Worm (Caenorhabditis elegans): Measurements from ENCODE around the gene srab-2.
A peak's percentile ranks its signal among the peaks of the same experiment; 100 is the strongest.

The srab-2 gene

ce11 chrV:5090386-5090785 is 14.4 kb downstream of the srab-2 start:
- TF ChIP-seq fkh-10 (GFP tag; optimal IDR thresholded peaks at IDR 0.05), result peak; percentile 52
- TF ChIP-seq lsy-2 (tag; optimal IDR thresholded peaks at IDR 0.05), result peak in 1 of 2 experiments; percentile 2
- no peak for TF ChIP-seq swsn-7 (tag; optimal IDR thresholded peaks at IDR 0.05)
- TF ChIP-seq nhr-84 (tag; optimal IDR thresholded peaks at IDR 0.05), result no peak
- no peak for TF ChIP-seq sup-37 (GFP tag; optimal IDR thresholded peaks at IDR 0.05)
- TF ChIP-seq lin-14 (GFP tag; optimal IDR thresholded peaks at IDR 0.05), result peak; percentile 59
- TF ChIP-seq pag-3 (tag; optimal IDR thresholded peaks at IDR 0.05; ENCODE audit: borderline replicate concordance, insufficient read depth), result no peak
- TF ChIP-seq ama-1 (optimal IDR thresholded peaks at IDR 0.05), result no peak
- peak; percentile 3 for TF ChIP-seq fkh-8 (tag; optimal IDR thresholded peaks at IDR 0.05)
- peak; percentile 18 for TF ChIP-seq nhr-47 (tag; optimal IDR thresholded peaks at IDR 0.05)

- no peak for TF ChIP-seq pag-3 (tag; optimal IDR thresholded peaks at IDR 0.05; ENCODE audit: borderline replicate concordance, insufficient read depth)
- TF ChIP-seq lin-14 (GFP tag; optimal IDR thresholded peaks at IDR 0.05), result peak; percentile 71
- no peak for TF ChIP-seq ceh-82 (tag; optimal IDR thresholded peaks at IDR 0.05)
- TF ChIP-seq nhr-47 (tag; optimal IDR thresholded peaks at IDR 0.05), result peak; percentile 24
- TF ChIP-seq hlh-17 (GFP tag; optimal IDR thresholded peaks at IDR 0.05; ENCODE audit: borderline replicate concordance), result no peak
- no peak for TF ChIP-seq alr-1 (tag; optimal IDR thresholded peaks at IDR 0.05; ENCODE audit: borderline replicate concordance)
- TF ChIP-seq hlh-4 (tag; optimal IDR thresholded peaks at IDR 0.05), result no peak
- TF ChIP-seq nhr-28 (tag; optimal IDR thresholded peaks at IDR 0.05), result no peak
- no peak for TF ChIP-seq pax-3 (tag; optimal IDR thresholded peaks at IDR 0.05)
- no peak for TF ChIP-seq ceh-90 (tag; optimal IDR thresholded peaks at IDR 0.05)
- TF ChIP-seq nhr-71 (tag; optimal IDR thresholded peaks at IDR 0.05), result peak; percentile 48
- no peak for TF ChIP-seq dpl-1 (GFP tag; optimal IDR thresholded peaks at IDR 0.05)
- TF ChIP-seq rnt-1 (tag; optimal IDR thresholded peaks at IDR 0.05), result no peak
- peak; percentile 75 for TF ChIP-seq unc-86 (tag; optimal IDR thresholded peaks at IDR 0.05)
- no peak for TF ChIP-seq snpc-4 (tag; optimal IDR thresholded peaks at IDR 0.05)
- no peak for TF ChIP-seq tlp-1 (tag; optimal IDR thresholded peaks at IDR 0.05)
- no peak for TF ChIP-seq elt-2 (tag; optimal IDR thresholded peaks at IDR 0.05)
- peak; percentile 80 for TF ChIP-seq egl-13 (tag; optimal IDR thresholded peaks at IDR 0.05)
- no peak for TF ChIP-seq fkh-10 (GFP tag; optimal IDR thresholded peaks at IDR 0.05)
- no peak for TF ChIP-seq unc-130 (tag; optimal IDR thresholded peaks at IDR 0.05)
Observed at ce11 chrV:5089497-5090134, 15.2 kb downstream of the srab-2 start, which contains the start of gene glb-32. Gene glb-32 (minus strand): TSS chrV:5089547.

- TF ChIP-seq ceh-82 (tag; optimal IDR thresholded peaks at IDR 0.05) (no peak), nhr-76 (tag; optimal IDR thresholded peaks at IDR 0.05) (no peak), pax-3 (tag; optimal IDR thresholded peaks at IDR 0.05) (no peak), elt-3 (tag; optimal IDR thresholded peaks at IDR 0.05) (no peak), unc-62 (GFP tag; optimal IDR thresholded peaks at IDR 0.05) (no peak), unc-30 (tag; optimal IDR thresholded peaks at IDR 0.05) (no peak), snpc-4 (tag; optimal IDR thresholded peaks at IDR 0.05) (no peak), dpl-1 (GFP tag; optimal IDR thresholded peaks at IDR 0.05) (no peak), hlh-17 (GFP tag; optimal IDR thresholded peaks at IDR 0.05; ENCODE audit: borderline replicate concordance) (no peak), skn-1 (tag; optimal IDR thresholded peaks at IDR 0.05) (no peak), Y116A8C.19 (tag; optimal IDR thresholded peaks at IDR 0.05; ENCODE audit: borderline replicate concordance) (no peak), lin-35 (GFP tag; optimal IDR thresholded peaks at IDR 0.05) (no peak), alr-1 (tag; optimal IDR thresholded peaks at IDR 0.05; ENCODE audit: borderline replicate concordance) (no peak), sox-4 (tag; optimal IDR thresholded peaks at IDR 0.05) (no peak), zip-4 (GFP tag; optimal IDR thresholded peaks at IDR 0.05) (no peak), efl-1 (optimal IDR thresholded peaks at IDR 0.05) (no peak), efl-1 (GFP tag; optimal IDR thresholded peaks at IDR 0.05 in 1 of 2) (peak in 1 of 2 experiments; percentile 38), ceh-8 (GFP tag; optimal IDR thresholded peaks at IDR 0.05) (no peak), fos-1 (tag; optimal IDR thresholded peaks at IDR 0.05) (no peak), sup-37 (GFP tag; optimal IDR thresholded peaks at IDR 0.05) (no peak), fkh-10 (GFP tag; optimal IDR thresholded peaks at IDR 0.05) (peak; percentile 9), nhr-47 (tag; optimal IDR thresholded peaks at IDR 0.05) (peak; percentile 14), ztf-11 (tag; optimal IDR thresholded peaks at IDR 0.05) (no peak), aha-1 (tag; optimal IDR thresholded peaks at IDR 0.05) (no peak), hlh-4 (tag; optimal IDR thresholded peaks at IDR 0.05) (no peak), hpl-2 (GFP tag; optimal IDR thresholded peaks at IDR 0.05) (no peak), tbx-2 (tag; optimal IDR thresholded peaks at IDR 0.05) (peak; percentile 63), C16A3.4 (tag; optimal IDR thresholded peaks at IDR 0.05) (no peak), nhr-12 (tag; optimal IDR thresholded peaks at IDR 0.05) (no peak), nhr-71 (tag; optimal IDR thresholded peaks at IDR 0.05) (peak; percentile 35), nhr-28 (tag; optimal IDR thresholded peaks at IDR 0.05) (no peak), C04F5.9 (tag; optimal IDR thresholded peaks at IDR 0.05) (no peak), egl-13 (tag; optimal IDR thresholded peaks at IDR 0.05) (peak; percentile 22)
Observed at ce11 chrV:5088311-5088710, 16.5 kb downstream of the srab-2 start.
